Fruit fly (Drosophila melanogaster): Measurements from ENCODE around the gene CG2841.
A peak's percentile ranks its signal among the peaks of the same experiment; 100 is the strongest.

CG2841 gene

dm6 chrX:2296230-2297044 is 69.7 kb downstream of the CG2841 start:
- peak; percentile 49 for TF ChIP-seq Hnf4 (GFP tag; optimal IDR thresholded peaks at IDR 0.05)
- TF ChIP-seq Jra (GFP tag; optimal IDR thresholded peaks at IDR 0.05): peak; percentile 81
- TF ChIP-seq sage (GFP tag; optimal IDR thresholded peaks at IDR 0.05): no peak
- peak; percentile 97 for TF ChIP-seq woc (GFP tag; optimal IDR thresholded peaks at IDR 0.05)
- peak; percentile 95 for TF ChIP-seq br (GFP tag; optimal IDR thresholded peaks at IDR 0.05)
- no peak for TF ChIP-seq pan (optimal IDR thresholded peaks at IDR 0.05)
- no peak for TF ChIP-seq Myc (optimal IDR thresholded peaks at IDR 0.05)
- TF ChIP-seq dl (GFP tag; optimal IDR thresholded peaks at IDR 0.05; ENCODE audit: insufficient read depth in 1 of 2, partially characterized antibody in 2 of 2): peak in 1 of 2 experiments; percentile 46
- peak; percentile 95 for TF ChIP-seq ey (GFP tag; optimal IDR thresholded peaks at IDR 0.05)
- no peak for TF ChIP-seq N (GFP tag; optimal IDR thresholded peaks at IDR 0.05)
- TF ChIP-seq jim (GFP tag; optimal IDR thresholded peaks at IDR 0.05): no peak
- peak; percentile 91 for TF ChIP-seq OdsH (GFP tag; optimal IDR thresholded peaks at IDR 0.05)
- peak; percentile 97 for TF ChIP-seq Sp1 (GFP tag; optimal IDR thresholded peaks at IDR 0.05)
- peak; percentile 48 for TF ChIP-seq Mio (GFP tag; optimal IDR thresholded peaks at IDR 0.05)
- peak; percentile 78 for TF ChIP-seq tai (GFP tag; optimal IDR thresholded peaks at IDR 0.05)
- no peak for TF ChIP-seq Dfd (GFP tag; optimal IDR thresholded peaks at IDR 0.05)
- TF ChIP-seq Vsx2 (GFP tag; optimal IDR thresholded peaks at IDR 0.05; ENCODE audit: partially characterized antibody): no peak
- TF ChIP-seq CG9705 (GFP tag; optimal IDR thresholded peaks at IDR 0.05): peak; percentile 96
- TF ChIP-seq psq (GFP tag; optimal IDR thresholded peaks at IDR 0.05): peak; percentile 89
- peak; percentile 96 for TF ChIP-seq dmrt93B (GFP tag; optimal IDR thresholded peaks at IDR 0.05)
- TF ChIP-seq Dif (GFP tag; optimal IDR thresholded peaks at IDR 0.05; ENCODE audit: partially characterized antibody): peak; percentile 52
- peak; percentile 81 for TF ChIP-seq sv (GFP tag; optimal IDR thresholded peaks at IDR 0.05)
- TF ChIP-seq dsf (GFP tag; optimal IDR thresholded peaks at IDR 0.05; ENCODE audit: borderline replicate concordance): no peak
- peak; percentile 71 for TF ChIP-seq Hr83 (GFP tag; optimal IDR thresholded peaks at IDR 0.05; ENCODE audit: poor library complexity, severe bottlenecking)
- peak; percentile 16 for TF ChIP-seq usp (GFP tag; optimal IDR thresholded peaks at IDR 0.05)
- peak; percentile 89 for TF ChIP-seq rgr (GFP tag; optimal IDR thresholded peaks at IDR 0.05)
- TF ChIP-seq lola (GFP tag; optimal IDR thresholded peaks at IDR 0.05): no peak
- peak; percentile 80 to 95 for TF ChIP-seq foxo (GFP tag; optimal IDR thresholded peaks at IDR 0.05)
- TF ChIP-seq Hr78 (GFP tag; optimal IDR thresholded peaks at IDR 0.05): no peak
- no peak for TF ChIP-seq Abd-B (GFP tag; optimal IDR thresholded peaks at IDR 0.05)
- peak; percentile 92 for TF ChIP-seq h (GFP tag; optimal IDR thresholded peaks at IDR 0.05)
- TF ChIP-seq GATAd (GFP tag; optimal IDR thresholded peaks at IDR 0.05): no peak
- peak; percentile 83 for TF ChIP-seq CG32264 (GFP tag; optimal IDR thresholded peaks at IDR 0.05)
- no peak for TF ChIP-seq brk (GFP tag; optimal IDR thresholded peaks at IDR 0.05)
- TF ChIP-seq HLH106 (tag; optimal IDR thresholded peaks at IDR 0.05): peak; percentile 95
- peak; percentile 19 for TF ChIP-seq Rel (GFP tag; optimal IDR thresholded peaks at IDR 0.05)
- TF ChIP-seq Rel (tag; optimal IDR thresholded peaks at IDR 0.05): peak; percentile 79
- TF ChIP-seq fru (GFP tag; optimal IDR thresholded peaks at IDR 0.05): peak; percentile 97
- TF ChIP-seq CrebA (GFP tag; optimal IDR thresholded peaks at IDR 0.05; ENCODE audit: borderline replicate concordance): peak; percentile 53

- TF ChIP-seq sv (GFP tag; optimal IDR thresholded peaks at IDR 0.05): no peak
- no peak for TF ChIP-seq Dfd (GFP tag; optimal IDR thresholded peaks at IDR 0.05)
- no peak for TF ChIP-seq br (GFP tag; optimal IDR thresholded peaks at IDR 0.05)
- TF ChIP-seq dl (GFP tag; optimal IDR thresholded peaks at IDR 0.05; ENCODE audit: insufficient read depth in 1 of 2, partially characterized antibody in 2 of 2): peak; percentile 67 to 91
- no peak for TF ChIP-seq Myc (optimal IDR thresholded peaks at IDR 0.05)
- no peak for TF ChIP-seq Mio (GFP tag; optimal IDR thresholded peaks at IDR 0.05)
- peak; percentile 68 for TF ChIP-seq jim (GFP tag; optimal IDR thresholded peaks at IDR 0.05)
- no peak for TF ChIP-seq pan (optimal IDR thresholded peaks at IDR 0.05)
- no peak for TF ChIP-seq psq (GFP tag; optimal IDR thresholded peaks at IDR 0.05)
- TF ChIP-seq Sp1 (GFP tag; optimal IDR thresholded peaks at IDR 0.05): peak; percentile 25
- TF ChIP-seq CG32264 (GFP tag; optimal IDR thresholded peaks at IDR 0.05): no peak
- no peak for TF ChIP-seq foxo (GFP tag; optimal IDR thresholded peaks at IDR 0.05)
- TF ChIP-seq CrebA (GFP tag; optimal IDR thresholded peaks at IDR 0.05; ENCODE audit: borderline replicate concordance): peak; percentile 0
- no peak for TF ChIP-seq Hr78 (GFP tag; optimal IDR thresholded peaks at IDR 0.05)
- TF ChIP-seq usp (GFP tag; optimal IDR thresholded peaks at IDR 0.05): no peak
- peak; percentile 91 for TF ChIP-seq Dif (GFP tag; optimal IDR thresholded peaks at IDR 0.05; ENCODE audit: partially characterized antibody)
- no peak for TF ChIP-seq sage (GFP tag; optimal IDR thresholded peaks at IDR 0.05)
- TF ChIP-seq Abd-B (GFP tag; optimal IDR thresholded peaks at IDR 0.05): no peak
- no peak for TF ChIP-seq Jra (GFP tag; optimal IDR thresholded peaks at IDR 0.05)
- no peak for TF ChIP-seq rgr (GFP tag; optimal IDR thresholded peaks at IDR 0.05)
- no peak for TF ChIP-seq woc (GFP tag; optimal IDR thresholded peaks at IDR 0.05)
- TF ChIP-seq h (GFP tag; optimal IDR thresholded peaks at IDR 0.05): no peak
- no peak for TF ChIP-seq OdsH (GFP tag; optimal IDR thresholded peaks at IDR 0.05)
- no peak for TF ChIP-seq N (GFP tag; optimal IDR thresholded peaks at IDR 0.05)
- TF ChIP-seq Vsx2 (GFP tag; optimal IDR thresholded peaks at IDR 0.05; ENCODE audit: partially characterized antibody): no peak
- TF ChIP-seq fru (GFP tag; optimal IDR thresholded peaks at IDR 0.05): no peak
- no peak for TF ChIP-seq dmrt93B (GFP tag; optimal IDR thresholded peaks at IDR 0.05)
- TF ChIP-seq dsf (GFP tag; optimal IDR thresholded peaks at IDR 0.05; ENCODE audit: borderline replicate concordance): no peak
- TF ChIP-seq brk (GFP tag; optimal IDR thresholded peaks at IDR 0.05): no peak
- peak; percentile 58 for TF ChIP-seq Hnf4 (GFP tag; optimal IDR thresholded peaks at IDR 0.05)
- TF ChIP-seq Rel (GFP tag; optimal IDR thresholded peaks at IDR 0.05): no peak
- peak; percentile 30 for TF ChIP-seq Rel (tag; optimal IDR thresholded peaks at IDR 0.05)
- TF ChIP-seq GATAd (GFP tag; optimal IDR thresholded peaks at IDR 0.05): no peak
- TF ChIP-seq HLH106 (tag; optimal IDR thresholded peaks at IDR 0.05): no peak
- no peak for TF ChIP-seq tai (GFP tag; optimal IDR thresholded peaks at IDR 0.05)
- no peak for TF ChIP-seq lola (GFP tag; optimal IDR thresholded peaks at IDR 0.05)
Observed at dm6 chrX:2295435-2296229, 70.5 kb downstream of the CG2841 start, which contains the start of gene Raf. TSS of gene Raf (plus strand) at chrX:2295466.

Data from whole organism, wandering third instar larva.